Worm (Caenorhabditis elegans): ENCODE data around the gene Y43F8B.24.

Gene Y43F8B.24

ce11 chrV:19477852-19478251, 20.6 kb downstream of the Y43F8B.24 start, which contains the start of gene Y43F8B.9 (continued):
- TF ChIP-seq ceh-30 (tag; optimal IDR thresholded peaks at IDR 0.05) (no peak), gmeb-2 (tag; optimal IDR thresholded peaks at IDR 0.05) (no peak)

ce11 chrV:19482535-19482934, 25.3 kb downstream of the Y43F8B.24 start, which contains the start of gene Y43F8B.22:
TSS of gene Y43F8B.22 (plus strand) at chrV:19482835.
- TF ChIP-seq dve-1 (tag; optimal IDR thresholded peaks at IDR 0.05) (no peak), che-1 (tag; optimal IDR thresholded peaks at IDR 0.05) (no peak)

ce11 chrV:19484507-19484906, 27.3 kb downstream of the Y43F8B.24 start, which contains the start of gene Y43F8B.17:
TSS of gene Y43F8B.17 (plus strand) at chrV:19484721.
- TF ChIP-seq madf-2 (tag; optimal IDR thresholded peaks at IDR 0.05): no peak
- no peak for TF ChIP-seq C08G9.2 (tag; optimal IDR thresholded peaks at IDR 0.05)
- TF ChIP-seq dve-1 (tag; optimal IDR thresholded peaks at IDR 0.05): no peak
- no peak for TF ChIP-seq pros-1 (tag; optimal IDR thresholded peaks at IDR 0.05)
- TF ChIP-seq nhr-11 (tag; optimal IDR thresholded peaks at IDR 0.05): no peak
- TF ChIP-seq pqm-1 (tag; optimal IDR thresholded peaks at IDR 0.05): no peak
- TF ChIP-seq F13H6.1 (tag; optimal IDR thresholded peaks at IDR 0.05): no peak
- no peak for TF ChIP-seq elt-4 (tag; optimal IDR thresholded peaks at IDR 0.05)
- no peak for TF ChIP-seq che-1 (tag; optimal IDR thresholded peaks at IDR 0.05)
- TF ChIP-seq sdc-2 (tag; optimal IDR thresholded peaks at IDR 0.05): no peak
- no peak for TF ChIP-seq pha-4 (tag; optimal IDR thresholded peaks at IDR 0.05)
- no peak for TF ChIP-seq ztf-16 (tag; optimal IDR thresholded peaks at IDR 0.05)
- no peak for TF ChIP-seq elt-2 (tag; optimal IDR thresholded peaks at IDR 0.05)
- TF ChIP-seq fkh-6 (tag; optimal IDR thresholded peaks at IDR 0.05): no peak
- no peak for TF ChIP-seq sox-4 (tag; optimal IDR thresholded peaks at IDR 0.05)
- TF ChIP-seq unc-42 (tag; optimal IDR thresholded peaks at IDR 0.05): no peak
- TF ChIP-seq hlh-30 (tag; optimal IDR thresholded peaks at IDR 0.05; ENCODE audit: insufficient read depth): no peak
- no peak for TF ChIP-seq ceh-18 (tag; optimal IDR thresholded peaks at IDR 0.05)
- no peak for TF ChIP-seq pat-9 (tag; optimal IDR thresholded peaks at IDR 0.05)
- no peak for TF ChIP-seq ama-1 (optimal IDR thresholded peaks at IDR 0.05)

ce11 chrV:19485261-19485660, 28.0 kb downstream of the Y43F8B.24 start, which contains the start of gene Y43F8B.28:
TSS of gene Y43F8B.28 (plus strand) at chrV:19485319.
- TF ChIP-seq zip-5 (tag; optimal IDR thresholded peaks at IDR 0.05) (no peak), ztf-16 (tag; optimal IDR thresholded peaks at IDR 0.05) (no peak), rnt-1 (tag; optimal IDR thresholded peaks at IDR 0.05) (no peak), ttx-3 (tag; optimal IDR thresholded peaks at IDR 0.05) (no peak), sox-2 (GFP tag; IDR thresholded peaks at IDR 0.05) (no peak), unc-86 (tag; optimal IDR thresholded peaks at IDR 0.05) (no peak), pax-1 (tag; optimal IDR thresholded peaks at IDR 0.05) (no peak), syd-9 (tag; optimal IDR thresholded peaks at IDR 0.05) (no peak), Y22D7AL.16 (tag; optimal IDR thresholded peaks at IDR 0.05) (no peak), lin-11 (tag; optimal IDR thresholded peaks at IDR 0.05) (no peak), fkh-10 (GFP tag; optimal IDR thresholded peaks at IDR 0.05) (no peak), sdc-2 (tag; optimal IDR thresholded peaks at IDR 0.05) (no peak), tbx-7 (tag; optimal IDR thresholded peaks at IDR 0.05) (no peak), pha-4 (tag; optimal IDR thresholded peaks at IDR 0.05) (no peak), fax-1 (tag; optimal IDR thresholded peaks at IDR 0.05) (no peak), dve-1 (tag; optimal IDR thresholded peaks at IDR 0.05) (no peak), ceh-48 (tag; optimal IDR thresholded peaks at IDR 0.05) (no peak)

ce11 chrV:19485690-19486089, 28.5 kb downstream of the Y43F8B.24 start, which contains the start of gene Y43F8B.18:
TSS of gene Y43F8B.18 (plus strand) at chrV:19485990.
- TF ChIP-seq tbx-2 (tag; optimal IDR thresholded peaks at IDR 0.05): no peak
- TF ChIP-seq elt-4 (tag; optimal IDR thresholded peaks at IDR 0.05): no peak
- TF ChIP-seq ceh-14 (tag; optimal IDR thresholded peaks at IDR 0.05): no peak
- TF ChIP-seq pag-3 (tag; optimal IDR thresholded peaks at IDR 0.05; ENCODE audit: borderline replicate concordance): no peak
- TF ChIP-seq hlh-8 (tag; optimal IDR thresholded peaks at IDR 0.05): no peak
- no peak for TF ChIP-seq K09A11.1 (tag; optimal IDR thresholded peaks at IDR 0.05; ENCODE audit: insufficient read depth)
- TF ChIP-seq hlh-13 (GFP tag; optimal IDR thresholded peaks at IDR 0.05): no peak
- no peak for TF ChIP-seq pat-9 (tag; optimal IDR thresholded peaks at IDR 0.05)
- no peak for TF ChIP-seq ceh-6 (GFP tag; optimal IDR thresholded peaks at IDR 0.05)
- TF ChIP-seq syd-9 (tag; optimal IDR thresholded peaks at IDR 0.05): no peak
- TF ChIP-seq dve-1 (tag; optimal IDR thresholded peaks at IDR 0.05): no peak
- no peak for TF ChIP-seq lim-6 (tag; optimal IDR thresholded peaks at IDR 0.05)
- TF ChIP-seq unc-42 (tag; optimal IDR thresholded peaks at IDR 0.05): no peak
- TF ChIP-seq elt-2 (tag; optimal IDR thresholded peaks at IDR 0.05): no peak

Measured in whole organism, late embryonic.